Worm (Caenorhabditis elegans) whole organism, late embryonic: ENCODE measurements around the gene T19D2.3.

Experiments
- ama-1 ChIP-seq: fragments of 150-350 bp; optimal IDR thresholded peaks from 2 replicates; lab custom pipeline; 2014
- ceh-45 ChIP-seq: fragments of 200-800 bp; sonication (Bioruptor generic); IDR thresholded peaks from 2 replicates; pipeline ENCODE4 v1.3.6; 2022; ENCODE audit warnings: missing genetic modification reagents, missing genetic modification characterization, missing compliant biosample characterization
- ceh-48 ChIP-seq: sonication (generic microtip); optimal IDR thresholded peaks from 2 replicates; lab custom pipeline; 2016; ENCODE audit warnings: missing genetic modification characterization, inconsistent platforms, missing compliant biosample characterization
- ceh-9 ChIP-seq: sonication (generic microtip); optimal IDR thresholded peaks from 2 replicates; lab custom pipeline; 2016; ENCODE audit warnings: mild to moderate bottlenecking, missing genetic modification characterization, inconsistent platforms, missing compliant biosample characterization
- npax-4 ChIP-seq: sonication (generic microtip); optimal IDR thresholded peaks from 2 replicates; lab custom pipeline; 2016; ENCODE audit warnings: missing genetic modification characterization, missing compliant biosample characterization
- pha-4 ChIP-seq: fragments of 150-350 bp; optimal IDR thresholded peaks from 2 replicates; lab custom pipeline; 2018; ENCODE audit warnings: missing biosample characterization, missing genetic modification reagents, missing genetic modification characterization
- pqm-1 ChIP-seq: sonication (generic microtip); optimal IDR thresholded peaks from 2 replicates; lab custom pipeline; 2016; ENCODE audit warnings: missing genetic modification characterization, missing compliant biosample characterization
- syd-9 ChIP-seq: sonication (generic microtip); optimal IDR thresholded peaks from 2 replicates; lab custom pipeline; 2016; ENCODE audit warnings: mild to moderate bottlenecking, missing genetic modification characterization, moderate library complexity, missing compliant biosample characterization

DNA sequence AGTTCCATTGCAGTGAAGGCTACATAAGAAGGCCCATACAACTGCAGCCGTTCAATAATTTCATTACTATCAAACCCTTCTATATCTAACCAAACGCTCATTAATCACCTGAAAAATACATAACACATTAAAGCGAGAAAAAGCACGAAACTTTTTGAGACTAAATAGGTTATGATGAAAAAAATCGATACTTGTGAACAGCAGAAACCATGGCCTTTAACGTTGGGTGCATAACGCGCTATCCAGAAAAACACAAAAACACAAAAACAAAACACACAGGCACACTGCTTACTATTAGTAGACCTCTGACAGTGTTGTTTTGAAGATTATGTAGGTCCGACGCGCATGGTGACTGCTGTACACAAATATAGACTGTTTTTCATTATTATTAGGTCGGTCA, 27.8 kb upstream of the T19D2.3 start, which contains the start of gene T22B2.5:
- no peak for TF ChIP-seq npax-4
- no peak for TF ChIP-seq pqm-1 (tag; lab: Kevin White, UChicago)
- TF ChIP-seq ama-1, result no peak
- no peak for TF ChIP-seq ceh-9
- no peak for TF ChIP-seq ceh-45 (GFP tag; lab: Robert Waterston, UW)
- TF ChIP-seq syd-9 (tag; lab: Kevin White, UChicago), result no peak
- no peak for TF ChIP-seq pha-4
- TF ChIP-seq ceh-48 (tag; lab: Kevin White, UChicago), result no peak
